Fruit fly (Drosophila melanogaster) Kc167 (cell line): ENCODE measurements around the gene Pus7.

ENCODE experiments used
- Myc ChIP-seq: fragments of >200 bp; optimal IDR thresholded peaks from 2 replicates; lab custom pipeline; 2017; ENCODE audit warnings: missing external identifiers
- Sin3A ChIP-seq: fragments of >200 bp; optimal IDR thresholded peaks from 2 replicates; lab custom pipeline; 2018; ENCODE audit warnings: missing external identifiers
- h ChIP-seq: fragments of >200 bp; optimal IDR thresholded peaks from 3 replicates; lab custom pipeline; 2018; ENCODE audit warnings: missing external identifiers
- insv ChIP-seq: fragments of >200 bp; optimal IDR thresholded peaks from 3 replicates; lab custom pipeline; 2018; ENCODE audit warnings: missing external identifiers

- no peak for TF ChIP-seq Sin3A (lab: Kevin White, UChicago)
- TF ChIP-seq Myc (lab: Kevin White, UChicago) = no peak
- no peak for TF ChIP-seq h (lab: Kevin White, UChicago)
- TF ChIP-seq insv (lab: Kevin White, UChicago) = no peak
Observed at dm6 chr3L:8550836-8551235, 41.0 kb downstream of the Pus7 start.
